Worm (Caenorhabditis elegans) whole organism, mixed stage, embryonic: Measurements from ENCODE around the gene Y43F8C.5.

Experiments used
- M03D4.4 ChIP-seq: sonication (generic microtip); optimal IDR thresholded peaks from 2 replicates; lab custom pipeline; 2017; ENCODE audit warnings: mild to moderate bottlenecking, missing genetic modification characterization, missing compliant biosample characterization
- bed-3 ChIP-seq: fragments of 200-800 bp; sonication (Bioruptor generic); optimal IDR thresholded peaks from 3 replicates; lab custom pipeline; 2018; ENCODE audit warnings: mild to moderate bottlenecking, missing genetic modification characterization, moderate library complexity, missing compliant biosample characterization
- blmp-1 ChIP-seq: fragments of 150-350 bp; optimal IDR thresholded peaks from 2 replicates; lab custom pipeline; 2014; ENCODE audit warnings: missing biosample characterization, missing genetic modification characterization
- ceh-39 ChIP-seq: fragments of 150-350 bp; optimal IDR thresholded peaks from 2 replicates; lab custom pipeline; 2014; ENCODE audit warnings: missing biosample characterization, missing genetic modification characterization
- ceh-43 ChIP-seq: fragments of 200-800 bp; sonication (Bioruptor generic); optimal IDR thresholded peaks from 2 replicates; lab custom pipeline; 2018; ENCODE audit warnings: mild to moderate bottlenecking, missing genetic modification characterization, moderate library complexity, missing compliant biosample characterization
- ceh-83 ChIP-seq: fragments of 200-800 bp; sonication (Bioruptor generic); optimal IDR thresholded peaks from 2 replicates; lab custom pipeline; 2018; ENCODE audit warnings: mild to moderate bottlenecking, missing genetic modification characterization, missing compliant biosample characterization
- ces-1 ChIP-seq: fragments of 150-350 bp; optimal IDR thresholded peaks from 2 replicates; lab custom pipeline; 2014; ENCODE audit warnings: missing biosample characterization, missing genetic modification reagents, missing genetic modification characterization
- cnd-1 ChIP-seq: fragments of 200-800 bp; sonication (Bioruptor generic); optimal IDR thresholded peaks from 2 replicates; lab custom pipeline; 2018; ENCODE audit warnings: mild to moderate bottlenecking, missing genetic modification characterization, missing compliant biosample characterization
- drap-1 ChIP-seq: fragments of 200-800 bp; sonication (Bioruptor generic); optimal IDR thresholded peaks from 3 replicates; lab custom pipeline; 2018; ENCODE audit warnings: mild to moderate bottlenecking, missing genetic modification characterization, missing compliant biosample characterization
- elt-1 ChIP-seq: sonication (generic microtip); optimal IDR thresholded peaks from 2 replicates; lab custom pipeline; 2017; ENCODE audit warnings: missing genetic modification characterization, mild to moderate bottlenecking, missing compliant biosample characterization, antibody characterized with exemption, moderate library complexity, borderline replicate concordance; ENCODE audit not compliant: insufficient read depth
- elt-3 ChIP-seq: fragments of 150-350 bp; optimal IDR thresholded peaks from 2 replicates; lab custom pipeline; 2014; ENCODE audit warnings: missing biosample characterization, missing genetic modification characterization
- flh-1 ChIP-seq: fragments of 200-800 bp; sonication (Bioruptor generic); optimal IDR thresholded peaks from 2 replicates; lab custom pipeline; 2018; ENCODE audit warnings: mild to moderate bottlenecking, missing genetic modification characterization, moderate library complexity, missing compliant biosample characterization
- ham-2 ChIP-seq: fragments of 200-800 bp; sonication (Bioruptor generic); optimal IDR thresholded peaks from 2 replicates; lab custom pipeline; 2018; ENCODE audit warnings: mild to moderate bottlenecking, missing genetic modification characterization, missing compliant biosample characterization
- hlh-1 ChIP-seq: fragments of 150-350 bp; optimal IDR thresholded peaks from 2 replicates; lab custom pipeline; 2014; ENCODE audit warnings: missing biosample characterization, missing genetic modification reagents, missing genetic modification characterization
- lin-13 ChIP-seq: fragments of 150-350 bp; optimal IDR thresholded peaks from 2 replicates; lab custom pipeline; 2014; ENCODE audit warnings: missing biosample characterization, missing genetic modification characterization
- lin-32 ChIP-seq: fragments of 200-800 bp; sonication (Bioruptor generic); optimal IDR thresholded peaks from 2 replicates; lab custom pipeline; 2018; ENCODE audit warnings: mild to moderate bottlenecking, missing genetic modification characterization, missing compliant biosample characterization
- lsy-2 ChIP-seq: fragments of 150-350 bp; optimal IDR thresholded peaks from 2 replicates; lab custom pipeline; 2014; ENCODE audit warnings: missing biosample characterization, missing genetic modification characterization
- mab-5 ChIP-seq: fragments of 150-350 bp; optimal IDR thresholded peaks from 2 replicates; lab custom pipeline; 2014; ENCODE audit warnings: missing biosample characterization, missing genetic modification characterization
- mep-1 ChIP-seq: fragments of 150-350 bp; optimal IDR thresholded peaks from 2 replicates; lab custom pipeline; 2017; ENCODE audit warnings: missing biosample characterization, missing genetic modification reagents, missing genetic modification characterization, inconsistent platforms
- mls-2 ChIP-seq: sonication (generic microtip); optimal IDR thresholded peaks from 2 replicates; lab custom pipeline; 2016; ENCODE audit warnings: mild to moderate bottlenecking, missing genetic modification characterization, moderate library complexity, missing compliant biosample characterization
- nhr-12 ChIP-seq: fragments of 150-350 bp; optimal IDR thresholded peaks from 2 replicates; lab custom pipeline; 2014; ENCODE audit warnings: missing biosample characterization, missing genetic modification characterization
- nhr-2 ChIP-seq: fragments of 150-350 bp; optimal IDR thresholded peaks from 2 replicates; lab custom pipeline; 2014; ENCODE audit warnings: missing biosample characterization, missing genetic modification characterization
- nhr-237 ChIP-seq: fragments of 150-350 bp; optimal IDR thresholded peaks from 2 replicates; lab custom pipeline; 2014; ENCODE audit warnings: missing biosample characterization, missing genetic modification characterization
- nhr-28 ChIP-seq: fragments of 150-350 bp; optimal IDR thresholded peaks from 2 replicates; lab custom pipeline; 2014; ENCODE audit warnings: missing biosample characterization, missing genetic modification characterization
- nhr-76 ChIP-seq: sonication (generic microtip); optimal IDR thresholded peaks from 2 replicates; lab custom pipeline; 2017; ENCODE audit warnings: missing biosample characterization, missing genetic modification characterization
- pha-4 ChIP-seq: fragments of 150-350 bp; optimal IDR thresholded peaks from 2 replicates; lab custom pipeline; 2018; ENCODE audit warnings: missing biosample characterization, missing genetic modification reagents, missing genetic modification characterization
- sem-2 ChIP-seq: fragments of 200-800 bp; sonication (Bioruptor generic); optimal IDR thresholded peaks from 2 replicates; lab custom pipeline; 2018; ENCODE audit warnings: mild to moderate bottlenecking, missing genetic modification characterization, missing compliant biosample characterization
- snpc-4 ChIP-seq: fragments of 150-350 bp; optimal IDR thresholded peaks from 2 replicates; lab custom pipeline; 2014; ENCODE audit warnings: missing biosample characterization, missing genetic modification characterization
- sptf-1 ChIP-seq: sonication (generic microtip); optimal IDR thresholded peaks from 2 replicates; lab custom pipeline; 2017; ENCODE audit warnings: mild to moderate bottlenecking, missing genetic modification characterization, moderate library complexity, missing compliant biosample characterization
- tbx-8 ChIP-seq: fragments of 200-800 bp; sonication (Bioruptor generic); optimal IDR thresholded peaks from 2 replicates; lab custom pipeline; 2018; ENCODE audit warnings: mild to moderate bottlenecking, missing genetic modification characterization, moderate library complexity, missing compliant biosample characterization
- unc-120 ChIP-seq: sonication (generic microtip); optimal IDR thresholded peaks from 2 replicates; lab custom pipeline; 2017; ENCODE audit warnings: missing genetic modification characterization, missing compliant biosample characterization; ENCODE audit not compliant: poor library complexity, severe bottlenecking
- unc-39 ChIP-seq: fragments of 150-350 bp; optimal IDR thresholded peaks from 2 replicates; lab custom pipeline; 2014; ENCODE audit warnings: missing biosample characterization, missing genetic modification characterization
- unc-62 ChIP-seq: fragments of 150-350 bp; optimal IDR thresholded peaks from 2 replicates; lab custom pipeline; 2014; ENCODE audit warnings: missing biosample characterization, missing genetic modification reagents, missing genetic modification characterization
- zip-8 ChIP-seq: fragments of 150-350 bp; optimal IDR thresholded peaks from 2 replicates; lab custom pipeline; 2014; ENCODE audit warnings: missing biosample characterization, missing genetic modification characterization
- ztf-11 ChIP-seq: fragments of 150-350 bp; optimal IDR thresholded peaks from 2 replicates; lab custom pipeline; 2014; ENCODE audit warnings: missing biosample characterization, missing genetic modification characterization

Gene Y43F8C.5

DNA sequence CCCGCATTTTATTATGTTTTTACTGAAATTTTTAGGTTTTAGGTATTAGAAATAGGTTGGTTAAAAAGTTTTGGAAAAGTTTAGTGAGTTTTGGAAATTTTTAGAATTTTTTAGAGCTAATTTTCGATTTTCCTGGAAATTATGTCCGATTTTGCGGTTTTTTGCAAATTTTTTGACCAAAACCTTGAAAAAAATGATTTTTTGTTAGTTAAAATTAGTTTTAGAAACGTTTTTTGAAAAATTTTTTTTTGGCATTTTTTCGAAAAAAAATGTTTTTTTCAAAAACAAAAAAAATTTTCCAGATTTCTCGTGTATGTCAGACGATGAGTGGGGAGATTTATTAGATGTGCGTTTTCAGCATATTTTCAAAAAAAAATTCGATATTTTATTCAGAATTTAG is 7.7 kb downstream of the Y43F8C.5 start, which contains the start of gene dyf-19:
dyf-19 (plus strand) TSS at position 301 of the 400 bp plus-strand sequence.
- no peak for TF ChIP-seq flh-1 (GFP tag; lab: Kevin White, UChicago)
- TF ChIP-seq nhr-76 = no peak
- TF ChIP-seq blmp-1 (tag; lab: Kevin White, UChicago) = no peak
- TF ChIP-seq lsy-2 = no peak
- TF ChIP-seq hlh-1 (tag; lab: Kevin White, UChicago) = no peak
- TF ChIP-seq elt-3 (tag; lab: Kevin White, UChicago) = no peak
- TF ChIP-seq lin-32 (GFP tag; lab: Kevin White, UChicago) = no peak
- no peak for TF ChIP-seq M03D4.4 (tag; lab: Kevin White, UChicago)
- TF ChIP-seq bed-3 (GFP tag; lab: Kevin White, UChicago) = no peak

DNA sequence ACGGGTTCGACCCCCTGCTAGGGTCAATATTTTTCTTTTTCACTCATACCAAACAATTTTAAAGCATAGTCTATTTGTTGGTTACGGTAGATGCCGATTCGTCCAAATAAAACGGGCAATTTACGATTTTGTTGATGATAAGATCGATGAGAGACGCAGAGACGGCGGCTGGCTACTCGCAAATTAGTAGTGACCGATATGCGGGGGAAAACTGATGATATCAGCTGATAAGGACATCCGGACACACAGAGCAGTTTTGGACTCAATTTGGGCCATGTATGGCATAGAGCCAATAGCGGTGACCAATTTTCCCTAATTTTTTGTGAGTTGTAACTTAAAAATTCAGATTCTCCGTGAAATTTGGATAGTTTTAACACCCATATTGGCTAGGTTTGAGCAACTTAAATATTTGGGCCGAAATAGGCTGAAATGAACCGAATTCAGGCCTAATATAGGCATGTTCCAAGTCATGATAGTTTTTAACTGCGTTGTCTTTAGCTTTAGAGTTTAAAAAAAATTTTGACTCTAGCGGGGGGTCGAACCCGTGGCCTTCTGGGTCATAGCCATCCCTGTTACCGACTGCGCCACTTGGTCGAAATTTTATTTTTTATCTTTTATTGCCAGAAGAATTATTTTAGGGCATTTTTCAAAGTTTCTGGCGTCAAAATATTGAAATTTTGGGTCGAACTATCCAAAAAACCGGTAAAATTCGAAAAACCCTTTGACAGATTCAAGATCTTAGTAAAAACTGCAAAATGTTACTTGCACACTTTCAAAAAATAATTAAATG is 8.7 kb downstream of the Y43F8C.5 start:
- TF ChIP-seq ham-2 (GFP tag; lab: Kevin White, UChicago) = peak; percentile 36
- TF ChIP-seq nhr-76 = no peak
- no peak for TF ChIP-seq unc-62
- TF ChIP-seq ztf-11 (tag; lab: Kevin White, UChicago) = no peak
- TF ChIP-seq elt-3 (tag; lab: Kevin White, UChicago) = no peak
- peak; percentile 64 for TF ChIP-seq elt-1 (tag; lab: Kevin White, UChicago)

DNA sequence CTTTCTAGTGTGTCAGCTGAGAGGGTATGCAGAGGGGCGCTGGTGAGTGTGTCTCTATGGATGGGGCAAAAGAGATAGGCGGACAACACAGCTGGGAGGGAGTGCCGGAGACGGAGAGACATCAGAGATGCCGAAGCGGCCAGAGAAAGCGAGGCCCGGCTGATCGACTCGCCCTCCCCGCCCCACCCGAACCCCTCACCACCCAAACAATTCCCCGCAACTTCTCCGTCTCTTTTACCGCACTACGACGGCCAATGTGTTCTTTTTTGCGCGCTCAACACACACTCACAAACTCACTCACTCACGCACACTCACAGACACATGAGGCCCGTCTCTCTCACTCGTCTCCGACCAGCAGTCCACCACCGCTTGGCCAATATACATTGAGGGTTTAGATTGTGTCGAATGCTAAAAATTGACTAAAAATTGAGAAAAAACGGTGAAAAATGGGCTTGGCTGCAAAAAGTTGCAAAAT is 10.0 kb downstream of the Y43F8C.5 start, which contains the start of gene Y43F8C.3:
Y43F8C.3 (minus strand) TSS at position 187 of the 475 bp plus-strand sequence.
- no peak for TF ChIP-seq ceh-43 (GFP tag; lab: Kevin White, UChicago)
- TF ChIP-seq cnd-1 = peak; percentile 11
- TF ChIP-seq sptf-1 (tag; lab: Kevin White, UChicago) = peak; percentile 64
- TF ChIP-seq nhr-2 (tag; lab: Kevin White, UChicago) = no peak
- peak; percentile 40 for TF ChIP-seq lin-32 (GFP tag; lab: Kevin White, UChicago)
- peak; percentile 6 for TF ChIP-seq pha-4 (tag; lab: Kevin White, UChicago)
- no peak for TF ChIP-seq ceh-39 (tag; lab: Kevin White, UChicago)
- TF ChIP-seq ham-2 (GFP tag; lab: Kevin White, UChicago) = peak; percentile 75
- TF ChIP-seq hlh-1 (tag; lab: Kevin White, UChicago) = no peak
- TF ChIP-seq lsy-2 = peak; percentile 41
- peak; percentile 12 for TF ChIP-seq unc-39
- peak; percentile 66 for TF ChIP-seq nhr-237 (tag; lab: Kevin White, UChicago)
- TF ChIP-seq drap-1 (GFP tag; lab: Kevin White, UChicago) = peak; percentile 96
- TF ChIP-seq ces-1 = peak; percentile 35
- peak; percentile 26 for TF ChIP-seq mep-1 (tag; lab: Kevin White, UChicago)
- TF ChIP-seq blmp-1 (tag; lab: Kevin White, UChicago) = no peak
- TF ChIP-seq elt-1 (tag; lab: Kevin White, UChicago) = no peak
- no peak for TF ChIP-seq elt-3 (tag; lab: Kevin White, UChicago)
- no peak for TF ChIP-seq zip-8 (tag; lab: Kevin White, UChicago)
- no peak for TF ChIP-seq snpc-4 (tag; lab: Kevin White, UChicago)
- no peak for TF ChIP-seq flh-1 (GFP tag; lab: Kevin White, UChicago)
- no peak for TF ChIP-seq mab-5 (tag; lab: Kevin White, UChicago)
- peak; percentile 9 for TF ChIP-seq unc-62
- no peak for TF ChIP-seq ceh-83 (GFP tag; lab: Kevin White, UChicago)
- TF ChIP-seq bed-3 (GFP tag; lab: Kevin White, UChicago) = no peak
- no peak for TF ChIP-seq tbx-8
- TF ChIP-seq mls-2 = peak; percentile 68
- TF ChIP-seq unc-120 (tag; lab: Kevin White, UChicago) = peak; percentile 72
- TF ChIP-seq lin-13 (tag; lab: Kevin White, UChicago) = peak; percentile 32
- TF ChIP-seq nhr-76 = no peak
- TF ChIP-seq nhr-12 = no peak
- TF ChIP-seq sem-2 (GFP tag; lab: Kevin White, UChicago) = no peak
- TF ChIP-seq nhr-28 (tag; lab: Kevin White, UChicago) = no peak
- TF ChIP-seq M03D4.4 (tag; lab: Kevin White, UChicago) = no peak
- no peak for TF ChIP-seq ztf-11 (tag; lab: Kevin White, UChicago)
